Worm (Caenorhabditis elegans) whole organism, mixed stage, embryonic: ENCODE measurements around the gene rheb-1.

Source experiments
- cnd-1 ChIP-seq: fragments of 200-800 bp; sonication (Bioruptor generic); optimal IDR thresholded peaks from 2 replicates; lab custom pipeline; 2018; ENCODE audit warnings: mild to moderate bottlenecking, missing genetic modification characterization, missing compliant biosample characterization
- elt-1 ChIP-seq: sonication (generic microtip); optimal IDR thresholded peaks from 2 replicates; lab custom pipeline; 2017; ENCODE audit warnings: missing genetic modification characterization, mild to moderate bottlenecking, missing compliant biosample characterization, antibody characterized with exemption, moderate library complexity, borderline replicate concordance; ENCODE audit not compliant: insufficient read depth
- elt-3 ChIP-seq: fragments of 150-350 bp; optimal IDR thresholded peaks from 2 replicates; lab custom pipeline; 2014; ENCODE audit warnings: missing biosample characterization, missing genetic modification characterization
- lin-32 ChIP-seq: fragments of 200-800 bp; sonication (Bioruptor generic); optimal IDR thresholded peaks from 2 replicates; lab custom pipeline; 2018; ENCODE audit warnings: mild to moderate bottlenecking, missing genetic modification characterization, missing compliant biosample characterization
- lsy-2 ChIP-seq: fragments of 150-350 bp; optimal IDR thresholded peaks from 2 replicates; lab custom pipeline; 2014; ENCODE audit warnings: missing biosample characterization, missing genetic modification characterization
- mab-5 ChIP-seq: fragments of 150-350 bp; optimal IDR thresholded peaks from 2 replicates; lab custom pipeline; 2014; ENCODE audit warnings: missing biosample characterization, missing genetic modification characterization
- nhr-12 ChIP-seq: fragments of 150-350 bp; optimal IDR thresholded peaks from 2 replicates; lab custom pipeline; 2014; ENCODE audit warnings: missing biosample characterization, missing genetic modification characterization
- pha-4 ChIP-seq: fragments of 150-350 bp; optimal IDR thresholded peaks from 2 replicates; lab custom pipeline; 2018; ENCODE audit warnings: missing biosample characterization, missing genetic modification reagents, missing genetic modification characterization
- snpc-4 ChIP-seq: fragments of 150-350 bp; optimal IDR thresholded peaks from 2 replicates; lab custom pipeline; 2014; ENCODE audit warnings: missing biosample characterization, missing genetic modification characterization
- unc-39 ChIP-seq: fragments of 150-350 bp; optimal IDR thresholded peaks from 2 replicates; lab custom pipeline; 2014; ENCODE audit warnings: missing biosample characterization, missing genetic modification characterization
- ztf-11 ChIP-seq: fragments of 150-350 bp; optimal IDR thresholded peaks from 2 replicates; lab custom pipeline; 2014; ENCODE audit warnings: missing biosample characterization, missing genetic modification characterization

ce11 chrIII:9450933-9451332, 4.9 kb downstream of the rheb-1 start:
- TF ChIP-seq ztf-11 (tag; lab: Kevin White, UChicago), result peak; percentile 24
- peak; percentile 63 for TF ChIP-seq lsy-2
- no peak for TF ChIP-seq pha-4 (tag; lab: Kevin White, UChicago)
- TF ChIP-seq snpc-4, result no peak
- TF ChIP-seq elt-3 (tag; lab: Kevin White, UChicago), result no peak
- TF ChIP-seq lin-32 (GFP tag; lab: Kevin White, UChicago), result peak; percentile 5
- TF ChIP-seq elt-1 (tag; lab: Kevin White, UChicago), result no peak
- no peak for TF ChIP-seq nhr-12
- peak; percentile 11 for TF ChIP-seq cnd-1
- peak; percentile 16 for TF ChIP-seq unc-39 (tag; lab: Kevin White, UChicago)
- TF ChIP-seq mab-5 (tag; lab: Kevin White, UChicago), result no peak
